Fruit fly (Drosophila melanogaster) whole organism, embryonic: ENCODE measurements around the gene Trm1.

Experiments used
- Atf6 ChIP-seq: fragments of 200-800 bp; sonication (Bioruptor generic); IDR thresholded peaks from 2 replicates; pipeline ENCODE4 v1.3.6; 2022; ENCODE audit warnings: missing biosample characterization, missing genetic modification characterization
- Awh ChIP-seq: fragments of 200-800 bp; sonication (Bioruptor generic); IDR thresholded peaks from 2 replicates; pipeline ENCODE4, ENCODE4 v1.3.6; 2022; ENCODE audit warnings: missing biosample characterization, missing genetic modification characterization
- Bgb ChIP-seq: fragments of 200-800 bp; sonication (Bioruptor generic); IDR thresholded peaks from 2 replicates; pipeline ENCODE4 v1.3.6; 2022; ENCODE audit warnings: missing biosample characterization, missing genetic modification characterization; ENCODE audit not compliant: partially characterized antibody
- Bteb2 ChIP-seq: fragments of 200-800 bp; sonication (Bioruptor generic); optimal IDR thresholded peaks from 2 replicates; lab custom pipeline; 2016; ENCODE audit warnings: missing biosample characterization, missing genetic modification characterization
- CG10543 ChIP-seq: fragments of 200-800 bp; sonication (Bioruptor generic); optimal IDR thresholded peaks from 3 replicates; lab custom pipeline; 2017; ENCODE audit warnings: missing biosample characterization, mild to moderate bottlenecking, missing genetic modification characterization, moderate library complexity
- CG10565 ChIP-seq: fragments of 200-800 bp; sonication (Bioruptor generic); optimal IDR thresholded peaks from 3 replicates; lab custom pipeline; 2016; ENCODE audit warnings: missing biosample characterization, mild to moderate bottlenecking, missing genetic modification characterization
- CG10654 ChIP-seq: fragments of 200-800 bp; sonication (Bioruptor generic); optimal IDR thresholded peaks from 2 replicates; lab custom pipeline; 2016; ENCODE audit warnings: missing biosample characterization, missing genetic modification characterization
- CG13296 ChIP-seq: fragments of 200-800 bp; sonication (Bioruptor generic); optimal IDR thresholded peaks from 3 replicates; lab custom pipeline; 2018; ENCODE audit warnings: missing biosample characterization, mild to moderate bottlenecking, missing genetic modification characterization
- CG13775 ChIP-seq: fragments of 200-800 bp; sonication (Bioruptor generic); optimal IDR thresholded peaks from 3 replicates; lab custom pipeline; 2017; ENCODE audit warnings: missing biosample characterization, mild to moderate bottlenecking, missing genetic modification characterization
- CG14860 ChIP-seq: fragments of 200-800 bp; sonication (Bioruptor generic); IDR thresholded peaks from 3 replicates; pipeline ENCODE4 v1.3.6; 2022; ENCODE audit warnings: missing biosample characterization, missing genetic modification characterization; ENCODE audit not compliant: partially characterized antibody
- CG1602 ChIP-seq: fragments of 200-800 bp; sonication (Bioruptor generic); optimal IDR thresholded peaks from 3 replicates; lab custom pipeline; 2016; ENCODE audit warnings: missing biosample characterization, missing genetic modification characterization
- CG17328 ChIP-seq: fragments of 200-800 bp; sonication (Bioruptor generic); IDR thresholded peaks from 2 replicates; pipeline ENCODE4 v1.3.6; 2022; ENCODE audit warnings: missing biosample characterization, missing genetic modification characterization
- CG18262 ChIP-seq: fragments of 200-800 bp; optimal IDR thresholded peaks from 3 replicates; lab custom pipeline; 2019; ENCODE audit warnings: missing biosample characterization, mild to moderate bottlenecking, missing genetic modification characterization, moderate library complexity
- CG18619 ChIP-seq: fragments of 200-800 bp; sonication (Bioruptor generic); optimal IDR thresholded peaks from 3 replicates; lab custom pipeline; 2017; ENCODE audit warnings: missing biosample characterization, mild to moderate bottlenecking, missing genetic modification characterization
- CG2678 ChIP-seq: fragments of 200-800 bp; sonication (Bioruptor generic); optimal IDR thresholded peaks from 3 replicates; lab custom pipeline; 2019; ENCODE audit warnings: missing biosample characterization, mild to moderate bottlenecking, missing genetic modification characterization, moderate library complexity
- CG30020 ChIP-seq: fragments of 200-800 bp; optimal IDR thresholded peaks from 2 replicates; lab custom pipeline; 2019; ENCODE audit warnings: missing biosample characterization, mild to moderate bottlenecking, missing genetic modification characterization, moderate library complexity
- CG33213 ChIP-seq: fragments of 200-800 bp; sonication (Bioruptor generic); optimal IDR thresholded peaks from 3 replicates; lab custom pipeline; 2016; ENCODE audit warnings: missing biosample characterization, missing genetic modification characterization
- CG33557 ChIP-seq: fragments of 200-800 bp; sonication (Bioruptor generic); optimal IDR thresholded peaks from 2 replicates; lab custom pipeline; 2019; ENCODE audit warnings: missing biosample characterization, mild to moderate bottlenecking, missing genetic modification characterization, moderate library complexity
- CG3407 ChIP-seq: fragments of 200-800 bp; sonication (Bioruptor generic); optimal IDR thresholded peaks from 2 replicates; lab custom pipeline; 2018; ENCODE audit warnings: missing biosample characterization, mild to moderate bottlenecking, missing genetic modification characterization
- CG3838 ChIP-seq: fragments of 200-800 bp; sonication (Bioruptor generic); optimal IDR thresholded peaks from 3 replicates; lab custom pipeline; 2016; ENCODE audit warnings: missing biosample characterization, missing genetic modification characterization
- CG4328 ChIP-seq: fragments of 200-800 bp; sonication (Bioruptor generic); optimal IDR thresholded peaks from 3 replicates; lab custom pipeline; 2017; ENCODE audit warnings: missing biosample characterization, missing genetic modification reagents, missing genetic modification characterization
- CG5180 ChIP-seq: fragments of 200-800 bp; sonication (Bioruptor generic); optimal IDR thresholded peaks from 3 replicates; lab custom pipeline; 2017; ENCODE audit warnings: missing biosample characterization, missing genetic modification characterization, mild to moderate bottlenecking, moderate library complexity, missing genetic modification reagents
- CG6254 ChIP-seq: fragments of 200-800 bp; sonication (Bioruptor generic); optimal IDR thresholded peaks from 3 replicates; lab custom pipeline; 2017; ENCODE audit warnings: mild to moderate bottlenecking, missing biosample characterization, missing genetic modification reagents, missing genetic modification characterization
- CG6765 ChIP-seq: fragments of 200-800 bp; sonication (Bioruptor generic); optimal IDR thresholded peaks from 3 replicates; lab custom pipeline; 2017; ENCODE audit warnings: missing biosample characterization, mild to moderate bottlenecking, missing genetic modification characterization
- CG8281 ChIP-seq: fragments of 200-800 bp; sonication (Bioruptor generic); optimal IDR thresholded peaks from 2 replicates; lab custom pipeline; 2018; ENCODE audit warnings: missing biosample characterization, mild to moderate bottlenecking, missing genetic modification characterization, moderate library complexity
- CG8944 ChIP-seq: fragments of 200-800 bp; sonication (Bioruptor generic); optimal IDR thresholded peaks from 3 replicates; lab custom pipeline; 2016; ENCODE audit warnings: missing biosample characterization, missing genetic modification characterization
- Doc3 ChIP-seq: fragments of 200-800 bp; sonication (Bioruptor generic); IDR thresholded peaks from 3 replicates; pipeline ENCODE4 v1.3.6; 2022; ENCODE audit warnings: missing biosample characterization, missing genetic modification characterization; ENCODE audit not compliant: partially characterized antibody
- HmgZ ChIP-seq: fragments of 200-800 bp; sonication (Bioruptor generic); optimal IDR thresholded peaks from 2 replicates; lab custom pipeline; 2018; ENCODE audit warnings: missing biosample characterization, mild to moderate bottlenecking, missing genetic modification characterization
- Nf-YB ChIP-seq: fragments of 200-800 bp; sonication (Bioruptor generic); optimal IDR thresholded peaks from 3 replicates; lab custom pipeline; 2019; ENCODE audit warnings: missing biosample characterization, mild to moderate bottlenecking, missing genetic modification characterization, moderate library complexity
- Side ChIP-seq: fragments of 200-800 bp; sonication (Bioruptor generic); optimal IDR thresholded peaks from 2 replicates; lab custom pipeline; 2016; ENCODE audit warnings: missing biosample characterization, missing genetic modification characterization
- abd-A ChIP-seq: fragments of 200-800 bp; sonication (Bioruptor generic); optimal IDR thresholded peaks from 3 replicates; lab custom pipeline; 2019; ENCODE audit warnings: missing biosample characterization, mild to moderate bottlenecking, missing genetic modification characterization, moderate library complexity
- ara ChIP-seq: fragments of 200-800 bp; sonication (Bioruptor generic); IDR thresholded peaks from 2 replicates; pipeline ENCODE4 v1.3.6; 2022; ENCODE audit warnings: missing biosample characterization, missing genetic modification characterization
- ash1 ChIP-seq: fragments of 200-800 bp; sonication (Bioruptor generic); optimal IDR thresholded peaks from 2 replicates; lab custom pipeline; 2018; ENCODE audit warnings: missing biosample characterization, mild to moderate bottlenecking, missing genetic modification characterization
- chm ChIP-seq: fragments of 200-800 bp; sonication (Bioruptor generic); IDR thresholded peaks from 2 replicates; pipeline ENCODE4 v1.3.6; 2022; ENCODE audit warnings: missing biosample characterization, missing genetic modification characterization
- eve ChIP-seq, 2 experiments: fragments of >200 bp; optimal IDR thresholded peaks; 2 replicates each; lab custom pipeline; 2017; ENCODE audit warnings: missing biosample characterization in 2 of 2, missing genetic modification characterization in 2 of 2
- ewg ChIP-seq: fragments of 200-800 bp; sonication (Bioruptor generic); optimal IDR thresholded peaks from 3 replicates; lab custom pipeline; 2017; ENCODE audit warnings: mild to moderate bottlenecking, missing biosample characterization, missing genetic modification reagents, missing genetic modification characterization
- gem ChIP-seq: fragments of 200-800 bp; sonication (Bioruptor generic); optimal IDR thresholded peaks from 2 replicates; lab custom pipeline; 2019; ENCODE audit warnings: missing biosample characterization, mild to moderate bottlenecking, missing genetic modification characterization, moderate library complexity
- gfzf ChIP-seq: fragments of 200-800 bp; sonication (Bioruptor generic); optimal IDR thresholded peaks from 2 replicates; lab custom pipeline; 2016; ENCODE audit warnings: missing biosample characterization, mild to moderate bottlenecking, missing genetic modification characterization, moderate library complexity
- hbn ChIP-seq: fragments of 200-800 bp; sonication (Bioruptor generic); IDR thresholded peaks from 2 replicates; pipeline ENCODE4 v1.3.6; 2022; ENCODE audit warnings: missing biosample characterization, missing genetic modification characterization; ENCODE audit not compliant: partially characterized antibody
- lbe ChIP-seq: fragments of 200-800 bp; sonication (Bioruptor generic); optimal IDR thresholded peaks from 2 replicates; lab custom pipeline; 2016; ENCODE audit warnings: missing biosample characterization, mild to moderate bottlenecking, missing genetic modification characterization
- lilli ChIP-seq: fragments of 200-800 bp; sonication (Bioruptor generic); optimal IDR thresholded peaks from 3 replicates; lab custom pipeline; 2016; ENCODE audit warnings: missing biosample characterization, missing genetic modification characterization
- pan ChIP-seq, 4 experiments: fragments of >200 bp in 3 of 4; fragments of 200-800 bp in 1 of 4; sonication (Bioruptor generic) in 1 of 4; optimal IDR thresholded peaks in 3 of 4; IDR thresholded peaks in 1 of 4; 2 replicates each; pipeline versions ENCODE4 v1.3.6 to Lab custom; 2017 to 2022; ENCODE audit warnings: missing biosample characterization in 2 of 4, missing genetic modification characterization in 2 of 4, mixed read lengths in 1 of 4
- prd ChIP-seq, 3 experiments: fragments of >200 bp in 2 of 3; fragments of 200-800 bp in 1 of 3; sonication (Bioruptor generic) in 1 of 3; optimal IDR thresholded peaks in 2 of 3; IDR thresholded peaks in 1 of 3; 2 replicates in 2 of 3; 3 replicates in 1 of 3; pipeline versions ENCODE4 v1.3.6 to Lab custom; 2017 to 2022; ENCODE audit warnings: missing biosample characterization in 1 of 3, missing genetic modification characterization in 1 of 3
- run ChIP-seq: fragments of 200-800 bp; sonication (Bioruptor generic); optimal IDR thresholded peaks from 3 replicates; lab custom pipeline; 2018; ENCODE audit warnings: missing biosample characterization, mild to moderate bottlenecking, missing genetic modification characterization
- sim ChIP-seq: fragments of 200-800 bp; sonication (Bioruptor generic); IDR thresholded peaks from 2 replicates; pipeline ENCODE4 v1.3.6; 2022; ENCODE audit warnings: missing biosample characterization, missing genetic modification characterization

Trm1 gene

DNA sequence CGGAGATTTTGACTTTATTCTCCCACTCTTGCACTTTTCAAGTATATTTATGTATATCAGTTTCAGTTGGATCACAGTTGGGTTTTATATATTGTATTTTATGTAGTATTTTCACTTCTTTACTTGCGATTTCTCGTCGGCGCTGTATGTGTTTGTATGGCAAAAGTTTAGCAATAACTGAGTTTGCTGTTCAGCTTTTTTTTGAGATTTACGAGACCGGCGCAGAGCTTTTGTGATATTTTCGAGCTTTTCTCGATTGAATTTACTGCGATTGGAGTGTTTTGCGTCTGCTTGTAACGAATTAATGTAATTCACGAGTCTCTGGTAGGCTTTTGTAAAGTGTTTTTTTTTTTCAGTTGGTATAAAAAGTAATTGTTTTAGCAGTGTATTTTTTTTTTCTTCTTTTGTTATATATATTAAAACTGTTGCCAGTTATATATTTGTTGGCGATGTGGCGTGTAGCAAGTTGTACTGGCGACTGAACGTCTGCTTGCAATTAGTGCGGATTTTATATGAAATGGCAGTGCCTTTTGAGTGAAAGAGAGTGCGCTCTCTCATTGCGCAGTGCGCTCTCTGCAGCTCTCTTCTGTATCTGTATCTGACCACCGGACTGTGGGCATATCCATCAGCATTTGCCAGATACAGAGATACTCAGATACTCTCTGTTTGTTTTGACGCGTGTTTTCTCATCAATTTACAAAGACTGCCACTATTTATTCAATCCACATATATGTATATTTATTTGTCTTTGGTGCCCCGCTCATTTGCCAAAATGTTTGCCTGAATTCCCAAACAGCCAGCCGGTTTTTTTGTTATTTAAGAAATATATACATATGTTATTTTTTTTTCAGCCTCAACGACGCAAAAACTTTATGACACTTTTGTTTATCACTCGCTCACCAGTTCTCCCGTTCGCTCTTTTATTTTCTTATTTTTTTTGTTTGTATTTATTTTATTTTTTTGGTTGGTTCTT is 33.2 kb downstream of the Trm1 start (continued):
- TF ChIP-seq CG4328 (GFP tag; lab: Kevin White, UChicago) (peak; percentile 83), CG1602 (no peak), Nf-YB (GFP tag; lab: Kevin White, UChicago) (peak; percentile 31), CG18619 (GFP tag; lab: Kevin White, UChicago) (peak; percentile 75), Bgb (peak; percentile 48; the same call in 1 of the 2 replicates), CG6254 (GFP tag; lab: Kevin White, UChicago) (peak; percentile 51), Awh (GFP tag; lab: Robert Waterston, UW) (peak; percentile 80; the same call in 1 of the 2 replicates), CG30020 (tag; lab: Kevin White, UChicago) (peak; percentile 13), CG8281 (tag; lab: Kevin White, UChicago) (peak; percentile 36), lilli (GFP tag; lab: Kevin White, UChicago) (no peak), CG17328 (GFP tag; lab: Robert Waterston, UW) (peak; percentile 60), abd-A (tag; lab: Kevin White, UChicago) (peak; percentile 99), ewg (peak; percentile 86), CG18262 (tag; lab: Kevin White, UChicago) (peak; percentile 55), chm (GFP tag; lab: Robert Waterston, UW) (peak; percentile 71), CG3407 (peak; percentile 61), gfzf (GFP tag; lab: Kevin White, UChicago) (no peak), CG33213 (GFP tag; lab: Kevin White, UChicago) (no peak), CG5180 (GFP tag; lab: Kevin White, UChicago) (peak; percentile 76), Doc3 (GFP tag; lab: Robert Waterston, UW) (no peak), ara (GFP tag; lab: Robert Waterston, UW) (peak; percentile 48; the same call in 1 of the 2 replicates), Bteb2 (GFP tag; lab: Kevin White, UChicago) (no peak), ash1 (GFP tag; lab: Kevin White, UChicago) (peak; percentile 48), sim (no peak), hbn (GFP tag; lab: Robert Waterston, UW) (peak; percentile 37; the same call in 1 of the 2 replicates), prd (optimal IDR thresholded peaks at IDR 0.05; lab: Kevin White, UChicago) (no peak), prd (GFP tag; IDR thresholded peaks at IDR 0.05; lab: Robert Waterston, UW) (peak; percentile 18; the same call in 1 of the 3 replicates), HmgZ (peak; percentile 78), Side (GFP tag; lab: Kevin White, UChicago) (peak; percentile 55), pan (optimal IDR thresholded peaks at IDR 0.05; lab: Kevin White, UChicago) (no peak), pan (GFP tag; optimal IDR thresholded peaks at IDR 0.05 in 1 of 2, IDR thresholded peaks at IDR 0.05 in 1 of 2) (peak in 1 of 2 experiments; percentile 49), CG33557 (GFP tag; lab: Kevin White, UChicago) (peak; percentile 66), CG8944 (no peak), CG13296 (GFP tag; lab: Kevin White, UChicago) (peak; percentile 89), run (tag; lab: Kevin White, UChicago) (peak; percentile 42), gem (tag; lab: Kevin White, UChicago) (peak; percentile 46), lbe (GFP tag; lab: Kevin White, UChicago) (peak; percentile 81), eve (GFP tag; optimal IDR thresholded peaks at IDR 0.05; lab: Kevin White, UChicago) (peak in 1 of 2 experiments; percentile 51), CG3838 (peak; percentile 49), CG10654 (GFP tag; lab: Kevin White, UChicago) (peak; percentile 2), CG6765 (GFP tag; lab: Kevin White, UChicago) (peak; percentile 87), CG14860 (GFP tag; lab: Robert Waterston, UW) (no peak), CG13775 (GFP tag; lab: Kevin White, UChicago) (peak; percentile 8), CG10543 (GFP tag; lab: Kevin White, UChicago) (peak; percentile 97), CG10565 (no peak), CG2678 (tag; lab: Kevin White, UChicago) (peak; percentile 79), Atf6 (peak; percentile 79)
